Worm (Caenorhabditis elegans) whole organism, mixed stage, embryonic: ENCODE results near the gene osm-9.

Experiments
- ceh-83 ChIP-seq: fragments of 200-800 bp; sonication (Bioruptor generic); optimal IDR thresholded peaks from 2 replicates; lab custom pipeline; 2018; ENCODE audit warnings: mild to moderate bottlenecking, missing genetic modification characterization, missing compliant biosample characterization
- ces-1 ChIP-seq: fragments of 150-350 bp; optimal IDR thresholded peaks from 2 replicates; lab custom pipeline; 2014; ENCODE audit warnings: missing biosample characterization, missing genetic modification reagents, missing genetic modification characterization
- elt-3 ChIP-seq: fragments of 150-350 bp; optimal IDR thresholded peaks from 2 replicates; lab custom pipeline; 2014; ENCODE audit warnings: missing biosample characterization, missing genetic modification characterization
- hlh-1 ChIP-seq: fragments of 150-350 bp; optimal IDR thresholded peaks from 2 replicates; lab custom pipeline; 2014; ENCODE audit warnings: missing biosample characterization, missing genetic modification reagents, missing genetic modification characterization
- mep-1 ChIP-seq: fragments of 150-350 bp; optimal IDR thresholded peaks from 2 replicates; lab custom pipeline; 2017; ENCODE audit warnings: missing biosample characterization, missing genetic modification reagents, missing genetic modification characterization, inconsistent platforms
- nhr-28 ChIP-seq: fragments of 150-350 bp; optimal IDR thresholded peaks from 2 replicates; lab custom pipeline; 2014; ENCODE audit warnings: missing biosample characterization, missing genetic modification characterization
- pha-4 ChIP-seq: fragments of 150-350 bp; optimal IDR thresholded peaks from 2 replicates; lab custom pipeline; 2018; ENCODE audit warnings: missing biosample characterization, missing genetic modification reagents, missing genetic modification characterization
- sptf-1 ChIP-seq: sonication (generic microtip); optimal IDR thresholded peaks from 2 replicates; lab custom pipeline; 2017; ENCODE audit warnings: mild to moderate bottlenecking, missing genetic modification characterization, moderate library complexity, missing compliant biosample characterization
- unc-62 ChIP-seq: fragments of 150-350 bp; optimal IDR thresholded peaks from 2 replicates; lab custom pipeline; 2014; ENCODE audit warnings: missing biosample characterization, missing genetic modification reagents, missing genetic modification characterization
- ztf-11 ChIP-seq: fragments of 150-350 bp; optimal IDR thresholded peaks from 2 replicates; lab custom pipeline; 2014; ENCODE audit warnings: missing biosample characterization, missing genetic modification characterization

DNA sequence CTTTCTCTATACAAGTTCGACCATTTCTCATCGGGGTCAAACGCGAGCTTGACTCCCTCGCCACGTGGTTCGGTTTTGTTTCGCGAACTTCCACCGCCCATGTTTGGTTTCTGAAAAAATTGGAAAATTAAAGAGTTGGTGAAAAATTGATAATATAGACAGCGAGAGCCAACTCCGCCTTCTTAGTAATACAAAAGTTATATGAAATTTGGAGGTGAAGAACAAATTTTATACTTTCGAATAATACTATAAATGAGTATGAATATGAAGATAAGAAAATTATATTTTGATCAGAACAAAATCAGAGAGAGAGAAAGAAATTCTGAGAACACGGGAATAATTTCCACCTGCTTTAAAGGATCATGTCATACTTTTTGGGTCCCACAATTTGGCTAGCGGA, at the start of gene osm-9:
- TF ChIP-seq ceh-83 (GFP tag; lab: Kevin White, UChicago): no peak
- TF ChIP-seq nhr-28 (tag; lab: Kevin White, UChicago): no peak
- TF ChIP-seq hlh-1 (tag; lab: Kevin White, UChicago): no peak
- no peak for TF ChIP-seq unc-62 (GFP tag; lab: Kevin White, UChicago)
- no peak for TF ChIP-seq pha-4
- no peak for TF ChIP-seq mep-1 (tag; lab: Kevin White, UChicago)
- no peak for TF ChIP-seq elt-3 (tag; lab: Kevin White, UChicago)
- TF ChIP-seq ces-1 (GFP tag; lab: Kevin White, UChicago): no peak
- no peak for TF ChIP-seq ztf-11 (tag; lab: Kevin White, UChicago)
- TF ChIP-seq sptf-1 (tag; lab: Kevin White, UChicago): no peak
